Fruit fly (Drosophila melanogaster) whole organism, embryonic: Measurements from ENCODE around the gene CG33795.

ENCODE experiments used
- Atf-2 ChIP-seq: fragments of 200-800 bp; sonication (Bioruptor generic); optimal IDR thresholded peaks from 2 replicates; lab custom pipeline; 2016; ENCODE audit warnings: missing biosample characterization, missing genetic modification characterization
- Atf6 ChIP-seq: fragments of 200-800 bp; sonication (Bioruptor generic); IDR thresholded peaks from 2 replicates; pipeline ENCODE4 v1.3.6; 2022; ENCODE audit warnings: missing biosample characterization, missing genetic modification characterization
- B-H2 ChIP-seq: fragments of 200-800 bp; sonication (Bioruptor generic); optimal IDR thresholded peaks from 2 replicates; lab custom pipeline; 2018; ENCODE audit warnings: missing biosample characterization, mild to moderate bottlenecking, missing genetic modification characterization
- C15 ChIP-seq: fragments of 200-800 bp; sonication (Bioruptor generic); IDR thresholded peaks from 3 replicates; pipeline ENCODE4 v1.3.6; 2022; ENCODE audit warnings: missing biosample characterization, missing genetic modification characterization
- CG10147 ChIP-seq: fragments of 200-800 bp; sonication (Bioruptor generic); optimal IDR thresholded peaks from 2 replicates; lab custom pipeline; 2019; ENCODE audit warnings: missing biosample characterization, mild to moderate bottlenecking, missing genetic modification characterization, moderate library complexity
- CG10565 ChIP-seq: fragments of 200-800 bp; sonication (Bioruptor generic); optimal IDR thresholded peaks from 3 replicates; lab custom pipeline; 2016; ENCODE audit warnings: missing biosample characterization, mild to moderate bottlenecking, missing genetic modification characterization
- CG11093 ChIP-seq: fragments of 200-800 bp; sonication (Bioruptor generic); IDR thresholded peaks from 3 replicates; pipeline ENCODE4 v1.3.6; 2022; ENCODE audit warnings: missing biosample characterization, missing genetic modification characterization
- CG13424 ChIP-seq: fragments of 200-800 bp; sonication (Bioruptor generic); optimal IDR thresholded peaks from 2 replicates; lab custom pipeline; 2019; ENCODE audit warnings: missing biosample characterization, mild to moderate bottlenecking, missing genetic modification characterization, moderate library complexity
- CG17328 ChIP-seq: fragments of 200-800 bp; sonication (Bioruptor generic); IDR thresholded peaks from 2 replicates; pipeline ENCODE4 v1.3.6; 2022; ENCODE audit warnings: missing biosample characterization, missing genetic modification characterization
- CG2712 ChIP-seq: fragments of 200-800 bp; optimal IDR thresholded peaks from 3 replicates; lab custom pipeline; 2019; ENCODE audit warnings: missing biosample characterization, mild to moderate bottlenecking, missing genetic modification characterization, moderate library complexity
- CG31224 ChIP-seq: fragments of 200-800 bp; sonication (Bioruptor generic); IDR thresholded peaks from 2 replicates; pipeline ENCODE4 v1.3.6; 2022; ENCODE audit warnings: missing biosample characterization, missing genetic modification characterization
- CG3407 ChIP-seq: fragments of 200-800 bp; sonication (Bioruptor generic); optimal IDR thresholded peaks from 2 replicates; lab custom pipeline; 2018; ENCODE audit warnings: missing biosample characterization, mild to moderate bottlenecking, missing genetic modification characterization
- CG4328 ChIP-seq: fragments of 200-800 bp; sonication (Bioruptor generic); optimal IDR thresholded peaks from 3 replicates; lab custom pipeline; 2017; ENCODE audit warnings: missing biosample characterization, missing genetic modification reagents, missing genetic modification characterization
- CG6175 ChIP-seq: fragments of 200-800 bp; sonication (Bioruptor generic); IDR thresholded peaks from 3 replicates; pipeline ENCODE4 v1.3.6; 2022; ENCODE audit warnings: missing biosample characterization, missing genetic modification characterization
- CG6791 ChIP-seq: fragments of 200-800 bp; sonication (Bioruptor generic); IDR thresholded peaks from 3 replicates; pipeline ENCODE4 v1.3.6; 2022; ENCODE audit warnings: missing biosample characterization, missing genetic modification characterization; ENCODE audit not compliant: partially characterized antibody
- CG7271 ChIP-seq: fragments of 200-800 bp; sonication (Bioruptor generic); optimal IDR thresholded peaks from 2 replicates; lab custom pipeline; 2018; ENCODE audit warnings: missing biosample characterization, mild to moderate bottlenecking, missing genetic modification characterization, moderate library complexity
- CG8478 ChIP-seq: fragments of >200 bp; optimal IDR thresholded peaks from 2 replicates; lab custom pipeline; 2018
- CG9932 ChIP-seq: fragments of 200-800 bp; sonication (Bioruptor generic); IDR thresholded peaks from 2 replicates; pipeline ENCODE4 v1.3.6; 2022; ENCODE audit warnings: missing biosample characterization, missing genetic modification characterization
- CrebB ChIP-seq: fragments of 200-800 bp; sonication (Bioruptor generic); optimal IDR thresholded peaks from 3 replicates; lab custom pipeline; 2018; ENCODE audit warnings: missing biosample characterization, mild to moderate bottlenecking, missing genetic modification characterization
- D19A ChIP-seq: fragments of 200-800 bp; optimal IDR thresholded peaks from 3 replicates; lab custom pipeline; 2019; ENCODE audit warnings: missing biosample characterization, mild to moderate bottlenecking, missing genetic modification characterization, moderate library complexity
- Drgx ChIP-seq: fragments of 200-800 bp; sonication (Bioruptor generic); IDR thresholded peaks from 2 replicates; pipeline ENCODE4 v1.3.6; 2022; ENCODE audit warnings: missing biosample characterization, missing genetic modification characterization
- E2f2 ChIP-seq: fragments of 200-800 bp; sonication (Bioruptor generic); IDR thresholded peaks from 2 replicates; pipeline ENCODE4 v1.3.6; 2022; ENCODE audit warnings: missing biosample characterization, missing genetic modification characterization
- GATAe ChIP-seq: fragments of 200-800 bp; sonication (Bioruptor generic); conservative IDR thresholded peaks from 2 replicates; pipeline ENCODE4 v1.3.6; 2022; ENCODE audit warnings: missing biosample characterization, missing genetic modification characterization
- HLHmδ ChIP-seq: fragments of 200-800 bp; sonication (Bioruptor generic); optimal IDR thresholded peaks from 2 replicates; lab custom pipeline; 2018; ENCODE audit warnings: missing biosample characterization, mild to moderate bottlenecking, missing genetic modification characterization, moderate library complexity
- Hey ChIP-seq: fragments of 200-800 bp; sonication (Bioruptor generic); optimal IDR thresholded peaks from 3 replicates; lab custom pipeline; 2018; ENCODE audit warnings: missing biosample characterization, mild to moderate bottlenecking, missing genetic modification characterization
- Hmr ChIP-seq: fragments of 200-800 bp; sonication (Bioruptor generic); optimal IDR thresholded peaks from 3 replicates; lab custom pipeline; 2017; ENCODE audit warnings: mild to moderate bottlenecking, missing biosample characterization, missing genetic modification reagents, missing genetic modification characterization
- Lim3 ChIP-seq: fragments of 200-800 bp; sonication (Bioruptor generic); IDR thresholded peaks from 2 replicates; pipeline ENCODE4 v1.3.6; 2022; ENCODE audit warnings: missing biosample characterization, missing genetic modification characterization
- MBD-R2 ChIP-seq: fragments of 200-800 bp; sonication (Bioruptor generic); IDR thresholded peaks from 2 replicates; pipeline ENCODE4 v1.3.6; 2022; ENCODE audit warnings: missing biosample characterization, missing genetic modification characterization
- NfI ChIP-seq: fragments of 200-800 bp; sonication (Bioruptor generic); optimal IDR thresholded peaks from 3 replicates; lab custom pipeline; 2018; ENCODE audit warnings: missing biosample characterization, mild to moderate bottlenecking, missing genetic modification characterization, moderate library complexity
- Oaz ChIP-seq: fragments of 200-800 bp; sonication (Bioruptor generic); IDR thresholded peaks from 2 replicates; pipeline ENCODE4 v1.3.6; 2022; ENCODE audit warnings: missing biosample characterization, missing genetic modification characterization
- ab ChIP-seq: fragments of 200-800 bp; sonication (Bioruptor generic); optimal IDR thresholded peaks from 2 replicates; lab custom pipeline; 2016; ENCODE audit warnings: missing biosample characterization, missing genetic modification characterization
- al ChIP-seq: fragments of 200-800 bp; sonication (Bioruptor generic); IDR thresholded peaks from 2 replicates; pipeline ENCODE4 v1.3.6; 2022; ENCODE audit warnings: missing biosample characterization, missing genetic modification characterization
- ap ChIP-seq: fragments of 200-800 bp; sonication (Bioruptor generic); IDR thresholded peaks from 2 replicates; pipeline ENCODE4 v1.3.6; 2022; ENCODE audit warnings: missing biosample characterization, missing genetic modification characterization
- ato ChIP-seq: fragments of 200-800 bp; sonication (Bioruptor generic); IDR thresholded peaks from 2 replicates; pipeline ENCODE4 v1.3.6; 2022; ENCODE audit warnings: missing biosample characterization, missing genetic modification characterization; ENCODE audit not compliant: partially characterized antibody
- bcd ChIP-seq: fragments of 200-800 bp; sonication (Bioruptor generic); optimal IDR thresholded peaks from 2 replicates; lab custom pipeline; 2017; ENCODE audit warnings: missing biosample characterization, mild to moderate bottlenecking, missing genetic modification characterization
- btn ChIP-seq: fragments of 200-800 bp; sonication (Bioruptor generic); optimal IDR thresholded peaks from 2 replicates; lab custom pipeline; 2016; ENCODE audit warnings: missing biosample characterization, missing genetic modification characterization
- chif ChIP-seq, 2 experiments: fragments of 200-800 bp; sonication (Bioruptor generic); optimal IDR thresholded peaks; 3 replicates each; lab custom pipeline; 2016; ENCODE audit warnings: missing biosample characterization in 2 of 2, missing genetic modification characterization in 2 of 2
- croc ChIP-seq: fragments of 200-800 bp; sonication (Bioruptor generic); conservative IDR thresholded peaks from 3 replicates; pipeline ENCODE4 v1.3.6; 2022; ENCODE audit warnings: missing biosample characterization, missing genetic modification characterization
- emc ChIP-seq: fragments of 200-800 bp; sonication (Bioruptor generic); optimal IDR thresholded peaks from 2 replicates; lab custom pipeline; 2016; ENCODE audit warnings: missing biosample characterization, missing genetic modification characterization
- esg ChIP-seq: fragments of 200-800 bp; sonication (Bioruptor generic); conservative IDR thresholded peaks from 2 replicates; pipeline ENCODE4 v1.3.6; 2022; ENCODE audit warnings: missing biosample characterization, missing genetic modification characterization
- eve ChIP-seq, 2 experiments: fragments of >200 bp; optimal IDR thresholded peaks; 2 replicates each; lab custom pipeline; 2017; ENCODE audit warnings: missing biosample characterization in 2 of 2, missing genetic modification characterization in 2 of 2
- ind ChIP-seq: fragments of 200-800 bp; sonication (Bioruptor generic); optimal IDR thresholded peaks from 3 replicates; lab custom pipeline; 2016; ENCODE audit warnings: missing biosample characterization, missing genetic modification characterization
- mirr ChIP-seq: fragments of 200-800 bp; sonication (Bioruptor generic); optimal IDR thresholded peaks from 3 replicates; lab custom pipeline; 2018; ENCODE audit warnings: missing biosample characterization, mild to moderate bottlenecking, missing genetic modification characterization
- nau ChIP-seq: fragments of 200-800 bp; sonication (Bioruptor generic); optimal IDR thresholded peaks from 3 replicates; lab custom pipeline; 2017; ENCODE audit warnings: missing biosample characterization, mild to moderate bottlenecking, missing genetic modification characterization, missing genetic modification reagents
- nerfin-1 ChIP-seq: fragments of 200-800 bp; sonication (Bioruptor generic); optimal IDR thresholded peaks from 3 replicates; lab custom pipeline; 2019; ENCODE audit warnings: missing biosample characterization, mild to moderate bottlenecking, missing genetic modification characterization, moderate library complexity
- otp ChIP-seq: fragments of 200-800 bp; sonication (Bioruptor generic); IDR thresholded peaks from 3 replicates; pipeline ENCODE4, ENCODE4 v1.3.6; 2022; ENCODE audit warnings: missing biosample characterization, missing genetic modification characterization
- rib ChIP-seq: fragments of 200-800 bp; sonication (Bioruptor generic); IDR thresholded peaks from 2 replicates; pipeline ENCODE4 v1.3.6; 2022; ENCODE audit warnings: missing biosample characterization, missing genetic modification characterization
- row ChIP-seq: fragments of 200-800 bp; sonication (Bioruptor generic); IDR thresholded peaks from 3 replicates; pipeline ENCODE4 v1.3.6; 2022; ENCODE audit warnings: missing biosample characterization, missing genetic modification characterization
- scrt ChIP-seq: fragments of 200-800 bp; sonication (Bioruptor generic); optimal IDR thresholded peaks from 2 replicates; lab custom pipeline; 2018; ENCODE audit warnings: missing biosample characterization, mild to moderate bottlenecking, missing genetic modification characterization, moderate library complexity
- sisA ChIP-seq: fragments of 200-800 bp; sonication (Bioruptor generic); IDR thresholded peaks from 2 replicates; pipeline ENCODE4 v1.3.6; 2022; ENCODE audit warnings: missing biosample characterization, missing genetic modification characterization
- sob ChIP-seq: fragments of 200-800 bp; sonication (Bioruptor generic); IDR thresholded peaks from 2 replicates; pipeline ENCODE4 v1.3.6; 2022; ENCODE audit warnings: missing biosample characterization, missing genetic modification characterization
- tgo ChIP-seq: fragments of 200-800 bp; sonication (Bioruptor generic); IDR thresholded peaks from 3 replicates; pipeline ENCODE4 v1.3.6; 2022; ENCODE audit warnings: missing biosample characterization, missing genetic modification characterization
- zen2 ChIP-seq: fragments of 200-800 bp; sonication (Bioruptor generic); IDR thresholded peaks from 3 replicates; pipeline ENCODE4 v1.3.6; 2022; ENCODE audit warnings: missing biosample characterization, missing genetic modification characterization; ENCODE audit not compliant: partially characterized antibody

Gene CG33795

DNA sequence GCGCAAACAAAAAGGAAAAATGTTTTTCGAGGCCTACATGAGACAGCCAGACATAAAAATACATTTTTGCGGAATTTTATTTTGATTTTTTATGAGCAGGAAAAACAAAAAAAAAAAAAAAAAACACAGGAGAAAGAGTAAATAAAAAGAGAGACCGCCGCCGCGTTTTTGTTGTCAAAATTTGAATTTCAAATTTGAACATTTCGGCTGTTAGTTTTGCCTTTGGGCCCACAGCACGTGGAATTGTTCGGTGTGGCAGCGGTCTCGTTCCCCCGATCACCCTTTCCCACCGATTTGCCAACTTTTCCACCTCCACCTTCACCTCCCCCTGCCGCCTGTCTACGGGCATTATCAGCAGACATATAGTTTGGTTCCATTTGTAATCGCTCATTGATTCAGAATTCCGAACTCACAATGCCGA, 14.4 kb downstream of the CG33795 start (continued):
- TF ChIP-seq chif (GFP tag; optimal IDR thresholded peaks at IDR 0.05; lab: Kevin White, UChicago) (no peak), B-H2 (GFP tag; lab: Kevin White, UChicago) (no peak), sob (GFP tag; lab: Robert Waterston, UW) (no peak), bcd (GFP tag; lab: Kevin White, UChicago) (no peak), zen2 (GFP tag; lab: Robert Waterston, UW) (no peak), CG4328 (GFP tag; lab: Kevin White, UChicago) (no peak), mirr (GFP tag; lab: Kevin White, UChicago) (peak; percentile 76), CG17328 (GFP tag; lab: Robert Waterston, UW) (no peak), E2f2 (0 out of 2 replicates have a peak, but pooled peaks have one; percentile 17), croc (GFP tag; lab: Robert Waterston, UW) (no peak), tgo (no peak), ab (GFP tag; lab: Kevin White, UChicago) (no peak), esg (GFP tag; lab: Robert Waterston, UW) (no peak), row (GFP tag; lab: Robert Waterston, UW) (no peak), scrt (GFP tag; lab: Kevin White, UChicago) (no peak), btn (GFP tag; lab: Kevin White, UChicago) (no peak), CG8478 (lab: Kevin White, UChicago) (no peak), C15 (GFP tag; lab: Robert Waterston, UW) (no peak), Drgx (GFP tag; lab: Robert Waterston, UW) (peak; percentile 31; the same call in 1 of the 2 replicates), eve (GFP tag; optimal IDR thresholded peaks at IDR 0.05; lab: Kevin White, UChicago) (no peak), CG2712 (no peak), ind (GFP tag; lab: Kevin White, UChicago) (no peak), nau (no peak), Oaz (GFP tag; lab: Robert Waterston, UW) (no peak), D19A (tag; lab: Kevin White, UChicago) (no peak), CG10147 (GFP tag; lab: Kevin White, UChicago) (no peak), Atf-2 (GFP tag; lab: Kevin White, UChicago) (no peak), al (GFP tag; lab: Robert Waterston, UW) (no peak), Hmr (GFP tag; lab: Kevin White, UChicago) (no peak), Hey (tag; lab: Kevin White, UChicago) (no peak), HLHmδ (GFP tag; lab: Kevin White, UChicago) (no peak), CG6175 (peak; percentile 77), emc (GFP tag; lab: Kevin White, UChicago) (no peak), CG3407 (GFP tag; lab: Kevin White, UChicago) (no peak), otp (GFP tag; lab: Robert Waterston, UW) (no peak), sisA (GFP tag; lab: Robert Waterston, UW) (no peak), Atf6 (GFP tag; lab: Robert Waterston, UW) (no peak), ato (GFP tag; lab: Robert Waterston, UW) (no peak), CG9932 (no peak), rib (GFP tag; lab: Robert Waterston, UW) (peak; percentile 79), MBD-R2 (GFP tag; lab: Robert Waterston, UW) (0 out of 2 replicates have a peak, but pooled peaks have one; percentile 13), CG7271 (tag; lab: Kevin White, UChicago) (no peak), CrebB (tag; lab: Kevin White, UChicago) (no peak), ap (GFP tag; lab: Robert Waterston, UW) (no peak), CG13424 (no peak), NfI (no peak), CG6791 (GFP tag; lab: Robert Waterston, UW) (no peak), nerfin-1 (tag; lab: Kevin White, UChicago) (no peak), CG31224 (no peak), GATAe (GFP tag; lab: Robert Waterston, UW) (peak; percentile 60; the same call in 1 of the 2 replicates), CG11093 (GFP tag; lab: Robert Waterston, UW) (no peak), Lim3 (GFP tag; lab: Robert Waterston, UW) (no peak), CG10565 (GFP tag; lab: Kevin White, UChicago) (no peak)
